Fruit fly (Drosophila melanogaster): ENCODE data around the gene Rpn3.

The Rpn3 gene

DNA sequence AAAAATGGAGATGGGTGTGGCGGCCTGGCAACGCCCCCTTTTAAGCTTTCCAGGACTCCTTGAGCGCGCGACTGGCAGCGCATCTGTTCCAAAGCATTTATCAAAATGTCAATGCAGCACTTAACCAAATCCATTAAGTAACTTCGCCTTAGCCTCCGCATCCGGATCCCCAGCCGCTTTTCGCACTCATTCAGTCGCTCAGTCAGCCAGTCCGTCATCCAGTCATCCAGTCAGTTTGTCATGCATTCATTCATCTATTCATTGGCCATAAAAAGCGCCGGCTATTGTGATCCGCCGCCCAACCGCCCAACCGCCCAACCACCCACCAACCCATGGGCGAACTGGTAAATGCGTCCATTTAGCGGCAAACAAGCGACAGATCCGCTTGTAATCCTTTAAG, 37.3 kb downstream of the Rpn3 start:
- peak; percentile 94 for TF ChIP-seq CG8281 (tag; optimal IDR thresholded peaks at IDR 0.05)
- TF ChIP-seq oc (tag; optimal IDR thresholded peaks at IDR 0.05), result peak; percentile 3
- TF ChIP-seq salm (tag; optimal IDR thresholded peaks at IDR 0.05), result no peak

DNA sequence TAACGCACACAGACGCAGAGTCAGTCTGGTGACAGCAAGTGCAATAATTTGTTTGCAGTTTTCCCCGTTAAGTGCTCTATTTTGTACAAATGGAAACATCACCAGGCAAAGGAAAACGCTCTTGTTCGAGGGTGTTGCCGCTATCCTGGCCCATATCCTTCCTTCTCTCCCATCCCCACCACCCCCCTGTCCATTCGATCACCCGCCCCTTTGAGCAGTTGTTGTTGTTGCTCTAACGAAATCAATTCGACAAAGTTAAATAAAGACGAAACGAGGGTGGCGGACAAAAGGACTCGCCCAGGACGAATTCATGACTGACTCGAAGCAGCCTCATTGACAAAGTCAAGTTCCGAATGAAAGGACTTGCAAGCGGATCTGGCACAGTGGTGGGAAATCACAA, 37.8 kb downstream of the Rpn3 start:
- no peak for TF ChIP-seq peb (GFP tag; IDR thresholded peaks at IDR 0.05)
- TF ChIP-seq CG4360 (GFP tag; IDR thresholded peaks at IDR 0.05), result peak; percentile 73
- TF ChIP-seq schlank (tag; optimal IDR thresholded peaks at IDR 0.05), result no peak
- TF ChIP-seq gsb-n (tag; optimal IDR thresholded peaks at IDR 0.05), result peak; percentile 51
- TF ChIP-seq pros (GFP tag; optimal IDR thresholded peaks at IDR 0.05), result peak; percentile 61
- peak; percentile 68 for TF ChIP-seq crol (GFP tag; IDR thresholded peaks at IDR 0.05)
- TF ChIP-seq tll (GFP tag; optimal IDR thresholded peaks at IDR 0.05), result peak in 1 of 2 experiments; percentile 44

DNA sequence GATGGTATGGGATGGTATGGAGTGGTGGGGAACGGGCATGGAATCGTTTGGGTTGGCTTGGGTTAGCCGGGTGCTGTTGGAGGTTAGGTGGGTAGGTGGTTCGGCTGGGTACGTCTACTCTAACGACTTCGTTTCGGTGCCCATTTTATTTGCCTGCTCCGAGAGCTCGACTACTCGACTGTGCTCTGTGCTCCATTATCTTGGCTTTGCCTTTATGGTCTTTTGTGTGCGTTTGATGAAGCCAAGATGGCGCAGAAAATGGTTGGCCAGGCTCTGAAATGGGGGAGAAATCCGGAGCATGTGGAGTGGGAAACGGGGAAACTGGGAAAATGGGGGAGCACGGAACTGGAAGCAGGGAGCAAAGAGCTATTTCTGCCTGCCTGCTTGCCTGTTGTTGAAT, 42.3 kb downstream of the Rpn3 start:
- TF ChIP-seq CG4617 (GFP tag; optimal IDR thresholded peaks at IDR 0.05; ENCODE audit: borderline replicate concordance) (no peak), Kr (GFP tag; optimal IDR thresholded peaks at IDR 0.05) (no peak), fd102C (GFP tag; optimal IDR thresholded peaks at IDR 0.05) (no peak), CG10431 (GFP tag; optimal IDR thresholded peaks at IDR 0.05) (no peak), sr (GFP tag; IDR thresholded peaks at IDR 0.05) (no peak), Mrtf (GFP tag; IDR thresholded peaks at IDR 0.05) (0 out of 3 replicates have a peak, but pooled peaks have one; percentile 13), CG11504 (tag; optimal IDR thresholded peaks at IDR 0.05) (no peak), Nf-YB (GFP tag; optimal IDR thresholded peaks at IDR 0.05) (peak; percentile 52), CG8944 (GFP tag; optimal IDR thresholded peaks at IDR 0.05) (no peak), Gug (GFP tag; IDR thresholded peaks at IDR 0.05) (no peak), CG6654 (GFP tag; optimal IDR thresholded peaks at IDR 0.05) (no peak), chinmo (GFP tag; IDR thresholded peaks at IDR 0.05; ENCODE audit: partially characterized antibody) (0 out of 4 replicates have a peak, but pooled peaks have one; percentile 12), lilli (GFP tag; optimal IDR thresholded peaks at IDR 0.05) (no peak), Vsx1 (GFP tag; optimal IDR thresholded peaks at IDR 0.05) (no peak), CG17829 (tag; optimal IDR thresholded peaks at IDR 0.05) (no peak), Gsc (GFP tag; IDR thresholded peaks at IDR 0.05) (no peak), CG2199 (GFP tag; IDR thresholded peaks at IDR 0.05) (no peak), Nf-YC (tag; optimal IDR thresholded peaks at IDR 0.05) (peak; percentile 74), CG4707 (GFP tag; optimal IDR thresholded peaks at IDR 0.05) (no peak), CG13894 (tag; optimal IDR thresholded peaks at IDR 0.05) (peak; percentile 13), NC2β (GFP tag; optimal IDR thresholded peaks at IDR 0.05) (no peak), CG6813 (GFP tag; optimal IDR thresholded peaks at IDR 0.05) (no peak), Xrp1 (GFP tag; IDR thresholded peaks at IDR 0.05) (no peak), CG11093 (GFP tag; IDR thresholded peaks at IDR 0.05) (0 out of 3 replicates have a peak, but pooled peaks have one; percentile 25), CG12769 (tag; optimal IDR thresholded peaks at IDR 0.05) (no peak), Deaf1 (tag; optimal IDR thresholded peaks at IDR 0.05) (peak; percentile 40), crol (GFP tag; IDR thresholded peaks at IDR 0.05) (0 out of 2 replicates have a peak, but pooled peaks have one; percentile 8), klu (GFP tag; IDR thresholded peaks at IDR 0.05) (no peak), Hr3 (GFP tag; optimal IDR thresholded peaks at IDR 0.05) (no peak), Hey (tag; optimal IDR thresholded peaks at IDR 0.05) (no peak), sim (GFP tag; IDR thresholded peaks at IDR 0.05) (no peak), Hr78 (GFP tag; optimal IDR thresholded peaks at IDR 0.05) (no peak), fd64A (GFP tag; optimal IDR thresholded peaks at IDR 0.05) (no peak), CG15696 (tag; optimal IDR thresholded peaks at IDR 0.05) (no peak), CG11723 (GFP tag; optimal IDR thresholded peaks at IDR 0.05) (no peak), Sox100B (GFP tag; optimal IDR thresholded peaks at IDR 0.05) (no peak), CG4730 (GFP tag; IDR thresholded peaks at IDR 0.05) (no peak), Awh (GFP tag; IDR thresholded peaks at IDR 0.05) (no peak)
